Fruit fly (Drosophila melanogaster) S2 (cell line): ENCODE data around the gene Argk2.

Source experiments
- CG8478 ChIP-seq: fragments of >200 bp; optimal IDR thresholded peaks from 2 replicates; lab custom pipeline; 2018
- CTCF ChIP-seq, 2 experiments: fragments of >200 bp; optimal IDR thresholded peaks; 2 replicates each; lab custom pipeline; 2018

DNA sequence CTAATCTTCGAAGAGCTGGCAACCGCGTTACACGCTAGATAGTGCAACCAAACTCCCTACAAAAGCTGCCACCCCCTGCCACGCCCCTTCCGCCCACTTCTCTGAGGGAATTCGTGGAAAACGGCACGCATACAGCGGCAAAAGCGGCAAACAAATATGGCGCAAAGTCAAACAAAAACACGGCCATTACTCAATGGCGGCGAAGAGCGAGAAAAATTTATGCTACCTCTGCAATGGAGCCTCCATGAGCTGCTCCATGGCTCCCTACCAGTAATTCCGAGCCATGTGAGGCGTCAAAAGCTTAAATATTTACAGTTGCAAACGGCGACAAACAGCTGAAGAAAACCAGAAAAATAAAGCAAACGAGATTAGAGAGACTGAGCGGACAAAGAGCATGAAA lies 22.5 kb upstream of the Argk2 start:
- no peak for TF ChIP-seq CG8478
- TF ChIP-seq CTCF (optimal IDR thresholded peaks at IDR 0.05; lab: Kevin White, UChicago): no peak
